Fruit fly (Drosophila melanogaster): ENCODE results near the gene Usp2.
A peak's percentile ranks its signal among the peaks of the same experiment; 100 is the strongest.

Usp2 gene

DNA sequence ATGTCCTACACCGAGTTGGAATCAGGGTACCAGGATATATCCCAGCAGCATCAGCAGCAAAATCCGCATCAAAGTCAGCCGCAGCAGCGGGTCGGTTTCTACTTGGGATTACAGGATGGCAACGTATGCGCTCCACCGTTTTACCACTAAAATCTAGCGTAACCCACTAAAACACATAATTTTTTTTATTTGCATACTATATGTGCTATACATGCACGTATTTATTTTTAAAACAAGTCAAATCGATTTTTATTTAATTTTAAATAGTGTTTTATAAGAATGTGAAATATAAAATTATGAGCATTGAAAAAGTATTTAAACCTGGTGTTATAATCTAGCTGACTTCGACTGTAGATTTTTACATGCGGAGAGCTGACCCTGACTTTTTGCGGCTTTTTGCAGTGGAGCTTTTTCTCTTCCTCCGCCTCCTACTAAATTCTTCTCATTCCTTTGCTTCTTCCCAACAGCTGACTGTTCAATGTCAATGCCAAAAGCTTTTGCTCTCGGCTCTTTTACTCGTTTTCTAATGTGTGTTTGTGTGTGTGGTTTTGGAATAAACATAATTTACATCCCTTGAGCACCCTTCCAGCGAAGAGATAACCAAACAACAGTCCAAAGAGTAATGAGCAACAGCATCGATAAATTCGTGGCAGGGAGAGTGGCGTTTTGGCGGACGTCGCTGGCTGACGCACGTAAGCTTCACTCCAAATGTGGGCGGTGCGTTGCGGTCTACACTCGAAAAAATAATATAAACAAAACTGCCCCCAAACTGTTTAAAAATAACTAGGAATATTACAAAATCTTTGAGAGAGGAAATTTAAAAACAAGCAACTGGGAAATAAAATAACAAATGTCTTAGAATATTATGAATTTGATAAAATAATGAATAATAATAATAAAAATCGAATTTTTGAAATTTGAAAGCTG lies 32.3 kb downstream of the Usp2 start (continued):
- TF ChIP-seq Fer3 (tag; optimal IDR thresholded peaks at IDR 0.05) = peak; percentile 30
- peak; percentile 24; the same call in 1 of the 3 replicates for TF ChIP-seq CG7357 (GFP tag; IDR thresholded peaks at IDR 0.05)
- no peak for TF ChIP-seq C15 (GFP tag; IDR thresholded peaks at IDR 0.05)
- peak; percentile 60; the same call in 2 of the 3 replicates for TF ChIP-seq CG11695 (GFP tag; IDR thresholded peaks at IDR 0.05)
- TF ChIP-seq CG16863 (GFP tag; optimal IDR thresholded peaks at IDR 0.05) = no peak
- TF ChIP-seq salm (tag; optimal IDR thresholded peaks at IDR 0.05) = no peak
- no peak for TF ChIP-seq MESR4 (GFP tag; optimal IDR thresholded peaks at IDR 0.05)
- TF ChIP-seq chif (GFP tag; optimal IDR thresholded peaks at IDR 0.05) = no peak
- TF ChIP-seq oc (tag; optimal IDR thresholded peaks at IDR 0.05) = no peak
- no peak for TF ChIP-seq CG6254 (GFP tag; optimal IDR thresholded peaks at IDR 0.05)
- TF ChIP-seq CG7928 (GFP tag; optimal IDR thresholded peaks at IDR 0.05) = no peak
- TF ChIP-seq CG8388 (GFP tag; optimal IDR thresholded peaks at IDR 0.05) = peak; percentile 6
- TF ChIP-seq D (optimal IDR thresholded peaks at IDR 0.05) = no peak
- TF ChIP-seq D (GFP tag; optimal IDR thresholded peaks at IDR 0.05) = no peak
- TF ChIP-seq Hr3 (GFP tag; optimal IDR thresholded peaks at IDR 0.05) = no peak
- no peak for TF ChIP-seq CG8290 (GFP tag; optimal IDR thresholded peaks at IDR 0.05)
- peak in 1 of 2 experiments; percentile 4 for TF ChIP-seq CG8290 (tag; optimal IDR thresholded peaks at IDR 0.05)
- peak; percentile 52 for TF ChIP-seq Hmr (GFP tag; optimal IDR thresholded peaks at IDR 0.05)
- TF ChIP-seq CG1603 (tag; optimal IDR thresholded peaks at IDR 0.05) = no peak
- no peak for TF ChIP-seq hbn (GFP tag; IDR thresholded peaks at IDR 0.05; ENCODE audit: partially characterized antibody)
- TF ChIP-seq slou (GFP tag; optimal IDR thresholded peaks at IDR 0.05) = no peak

DNA sequence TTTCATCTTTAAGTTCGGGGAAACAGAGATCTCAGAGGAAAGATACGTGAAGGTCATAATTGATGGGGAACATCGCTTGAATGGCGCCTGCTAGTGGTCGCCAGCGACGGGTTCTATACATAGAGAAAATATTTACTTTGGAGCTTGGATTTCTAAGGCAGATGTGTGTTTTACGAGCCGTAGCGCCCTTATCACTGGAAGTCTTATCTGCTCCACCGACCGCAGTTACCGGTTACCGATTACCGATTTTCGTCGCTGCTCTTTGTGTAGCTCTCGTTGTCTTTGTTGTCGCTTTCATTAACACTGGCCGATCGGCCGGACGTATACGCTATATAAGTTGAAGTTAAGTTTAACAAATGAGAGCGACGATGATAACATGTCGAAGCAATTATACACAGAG lies 35.0 kb downstream of the Usp2 start:
- TF ChIP-seq Antp (GFP tag; optimal IDR thresholded peaks at IDR 0.05) = no peak
- TF ChIP-seq nerfin-2 (GFP tag; IDR thresholded peaks at IDR 0.05; ENCODE audit: partially characterized antibody) = no peak
- TF ChIP-seq Dip3 (GFP tag; optimal IDR thresholded peaks at IDR 0.05) = no peak
- TF ChIP-seq salm (tag; optimal IDR thresholded peaks at IDR 0.05) = no peak
- no peak for TF ChIP-seq CG5180 (GFP tag; optimal IDR thresholded peaks at IDR 0.05)
- no peak for TF ChIP-seq CG14710 (tag; optimal IDR thresholded peaks at IDR 0.05)
- no peak for TF ChIP-seq CG3281 (GFP tag; optimal IDR thresholded peaks at IDR 0.05)
- TF ChIP-seq ftz-f1 (GFP tag; optimal IDR thresholded peaks at IDR 0.05) = no peak
- TF ChIP-seq CG10366 (GFP tag; IDR thresholded peaks at IDR 0.05) = no peak
- TF ChIP-seq kni (GFP tag; optimal IDR thresholded peaks at IDR 0.05) = no peak
- peak; percentile 36 for TF ChIP-seq CG10543 (GFP tag; optimal IDR thresholded peaks at IDR 0.05)
- no peak for TF ChIP-seq lmd (GFP tag; IDR thresholded peaks at IDR 0.05)
- TF ChIP-seq CG2875 (GFP tag; optimal IDR thresholded peaks at IDR 0.05) = no peak
- 0 out of 4 replicates have a peak, but pooled peaks have one; percentile 43 for TF ChIP-seq chinmo (GFP tag; IDR thresholded peaks at IDR 0.05; ENCODE audit: partially characterized antibody)
- TF ChIP-seq Elba2 (GFP tag; optimal IDR thresholded peaks at IDR 0.05) = no peak
- no peak for TF ChIP-seq CG11398 (GFP tag; optimal IDR thresholded peaks at IDR 0.05)
- no peak for TF ChIP-seq jigr1 (GFP tag; IDR thresholded peaks at IDR 0.05)
- TF ChIP-seq usp (GFP tag; optimal IDR thresholded peaks at IDR 0.05) = no peak
- TF ChIP-seq CG18262 (tag; optimal IDR thresholded peaks at IDR 0.05) = no peak
- TF ChIP-seq Deaf1 (tag; optimal IDR thresholded peaks at IDR 0.05) = peak; percentile 71
- no peak for TF ChIP-seq Dfd (GFP tag; optimal IDR thresholded peaks at IDR 0.05)
- TF ChIP-seq CG12769 (tag; optimal IDR thresholded peaks at IDR 0.05) = peak; percentile 35
- TF ChIP-seq croc (GFP tag; conservative IDR thresholded peaks at IDR 0.05) = no peak
- TF ChIP-seq CG11456 (GFP tag; IDR thresholded peaks at IDR 0.05) = no peak
- TF ChIP-seq CG16815 (GFP tag; optimal IDR thresholded peaks at IDR 0.05) = no peak
- no peak for TF ChIP-seq CG9797 (GFP tag; optimal IDR thresholded peaks at IDR 0.05)
- TF ChIP-seq hbn (GFP tag; IDR thresholded peaks at IDR 0.05; ENCODE audit: partially characterized antibody) = no peak
- peak; percentile 94 for TF ChIP-seq CG13894 (tag; optimal IDR thresholded peaks at IDR 0.05)
- no peak for TF ChIP-seq ERR (GFP tag; optimal IDR thresholded peaks at IDR 0.05)
- TF ChIP-seq nmo (GFP tag; optimal IDR thresholded peaks at IDR 0.05) = no peak
